Worm (Caenorhabditis elegans) whole organism, L2 larva: ENCODE data around the gene dod-19.
A peak's percentile ranks its signal among the peaks of the same experiment; 100 is the strongest.

Experiments used
- C34F6.9 ChIP-seq: fragments of 150-350 bp; optimal IDR thresholded peaks from 2 replicates; lab custom pipeline; 2014; ENCODE audit warnings: missing biosample characterization, missing genetic modification characterization
- Y55F3AM.14 ChIP-seq: fragments of 200-800 bp; sonication (Bioruptor generic); optimal IDR thresholded peaks from 2 replicates; lab custom pipeline; 2018; ENCODE audit warnings: mild to moderate bottlenecking, missing genetic modification characterization, missing compliant biosample characterization
- ZK546.5 ChIP-seq: sonication (generic microtip); optimal IDR thresholded peaks from 2 replicates; lab custom pipeline; 2017; ENCODE audit warnings: missing biosample characterization, missing genetic modification characterization
- alr-1 ChIP-seq: fragments of 150-350 bp; optimal IDR thresholded peaks from 2 replicates; lab custom pipeline; 2014; ENCODE audit warnings: missing biosample characterization, missing genetic modification characterization
- aly-2 ChIP-seq: fragments of 150-350 bp; optimal IDR thresholded peaks from 2 replicates; lab custom pipeline; 2014; ENCODE audit warnings: missing biosample characterization, missing genetic modification characterization
- blmp-1 ChIP-seq: sonication (generic microtip); optimal IDR thresholded peaks from 2 replicates; lab custom pipeline; 2017; ENCODE audit warnings: missing genetic modification characterization, mild to moderate bottlenecking, missing compliant biosample characterization, antibody characterized with exemption, moderate library complexity; ENCODE audit not compliant: insufficient read depth
- ceh-16 ChIP-seq: fragments of 150-350 bp; optimal IDR thresholded peaks from 2 replicates; lab custom pipeline; 2014; ENCODE audit warnings: missing biosample characterization, missing genetic modification characterization
- ceh-82 ChIP-seq: fragments of 150-350 bp; optimal IDR thresholded peaks from 2 replicates; lab custom pipeline; 2014; ENCODE audit warnings: missing biosample characterization, missing genetic modification characterization
- egl-27 ChIP-seq: sonication (generic microtip); optimal IDR thresholded peaks from 3 replicates; lab custom pipeline; 2017; ENCODE audit warnings: missing biosample characterization, missing genetic modification reagents, missing genetic modification characterization
- elt-1 ChIP-seq: fragments of 150-350 bp; optimal IDR thresholded peaks from 2 replicates; lab custom pipeline; 2014; ENCODE audit warnings: missing biosample characterization, missing genetic modification characterization
- elt-3 ChIP-seq: sonication (generic microtip); optimal IDR thresholded peaks from 2 replicates; lab custom pipeline; 2017; ENCODE audit warnings: missing biosample characterization, missing genetic modification characterization
- fos-1 ChIP-seq: fragments of 150-350 bp; optimal IDR thresholded peaks from 2 replicates; lab custom pipeline; 2014; ENCODE audit warnings: missing biosample characterization, missing genetic modification characterization
- gmeb-1 ChIP-seq: fragments of 150-350 bp; optimal IDR thresholded peaks from 2 replicates; lab custom pipeline; 2014; ENCODE audit warnings: missing biosample characterization, missing genetic modification characterization
- lin-11 ChIP-seq: fragments of 150-350 bp; sonication (generic microtip); optimal IDR thresholded peaks from 2 replicates; lab custom pipeline; 2014; ENCODE audit warnings: missing biosample characterization, missing genetic modification characterization, inconsistent platforms, mixed read lengths
- lin-13 ChIP-seq: fragments of 150-350 bp; optimal IDR thresholded peaks from 2 replicates; lab custom pipeline; 2014; ENCODE audit warnings: missing biosample characterization, missing genetic modification reagents, missing genetic modification characterization
- lin-39 ChIP-seq: fragments of 150-350 bp; optimal IDR thresholded peaks from 2 replicates; lab custom pipeline; 2014; ENCODE audit warnings: missing biosample characterization, missing genetic modification reagents, missing genetic modification characterization
- lsy-2 ChIP-seq, 2 experiments: fragments of 150-350 bp in 1 of 2; sonication (generic microtip) in 1 of 2; optimal IDR thresholded peaks; 2 replicates each; lab custom pipeline; 2014 to 2017; ENCODE audit warnings: missing biosample characterization in 2 of 2, missing genetic modification characterization in 2 of 2
- mab-5 ChIP-seq: fragments of 150-350 bp; optimal IDR thresholded peaks from 2 replicates; lab custom pipeline; 2014; ENCODE audit warnings: missing biosample characterization, missing genetic modification characterization
- mbf-1 ChIP-seq: sonication (generic microtip); optimal IDR thresholded peaks from 2 replicates; lab custom pipeline; 2017; ENCODE audit warnings: missing biosample characterization, missing genetic modification characterization
- nhr-11 ChIP-seq: fragments of 150-350 bp; optimal IDR thresholded peaks from 2 replicates; lab custom pipeline; 2014; ENCODE audit warnings: missing biosample characterization, missing genetic modification characterization
- nhr-12 ChIP-seq: fragments of 150-350 bp; optimal IDR thresholded peaks from 2 replicates; lab custom pipeline; 2014; ENCODE audit warnings: missing biosample characterization, missing genetic modification characterization
- nhr-23 ChIP-seq: fragments of 150-350 bp; optimal IDR thresholded peaks from 2 replicates; lab custom pipeline; 2014; ENCODE audit warnings: missing biosample characterization, missing genetic modification reagents, missing genetic modification characterization
- nhr-237 ChIP-seq: fragments of 150-350 bp; optimal IDR thresholded peaks from 2 replicates; lab custom pipeline; 2014; ENCODE audit warnings: missing biosample characterization, missing genetic modification characterization
- nhr-25 ChIP-seq: fragments of 150-350 bp; sonication (generic microtip); optimal IDR thresholded peaks from 3 replicates; lab custom pipeline; 2014; ENCODE audit warnings: missing biosample characterization, missing genetic modification characterization
- nhr-6 ChIP-seq: fragments of 150-350 bp; optimal IDR thresholded peaks from 2 replicates; lab custom pipeline; 2014; ENCODE audit warnings: missing biosample characterization, missing genetic modification characterization
- nhr-77 ChIP-seq: fragments of 150-350 bp; optimal IDR thresholded peaks from 2 replicates; lab custom pipeline; 2014; ENCODE audit warnings: missing biosample characterization, missing genetic modification characterization
- peb-1 ChIP-seq: fragments of 150-350 bp; optimal IDR thresholded peaks from 2 replicates; lab custom pipeline; 2014; ENCODE audit warnings: missing biosample characterization, missing genetic modification characterization
- sem-4 ChIP-seq: fragments of 150-350 bp; optimal IDR thresholded peaks from 2 replicates; lab custom pipeline; 2014; ENCODE audit warnings: missing biosample characterization, missing genetic modification reagents, missing genetic modification characterization
- sma-3 ChIP-seq: sonication (generic microtip); optimal IDR thresholded peaks from 2 replicates; lab custom pipeline; 2016; ENCODE audit warnings: missing genetic modification reagents, missing genetic modification characterization, missing compliant biosample characterization
- snpc-4 ChIP-seq: fragments of 150-350 bp; optimal IDR thresholded peaks from 2 replicates; lab custom pipeline; 2014; ENCODE audit warnings: missing biosample characterization, missing genetic modification characterization
- unc-39 ChIP-seq: fragments of 150-350 bp; optimal IDR thresholded peaks from 2 replicates; lab custom pipeline; 2014; ENCODE audit warnings: missing biosample characterization, missing genetic modification characterization
- ztf-4 ChIP-seq: fragments of 150-350 bp; optimal IDR thresholded peaks from 2 replicates; lab custom pipeline; 2014; ENCODE audit warnings: missing biosample characterization, missing genetic modification characterization

Gene dod-19

ce11 chrV:433898-434297, 19.3 kb upstream of the dod-19 start, which contains the start of gene B0554.2:
Gene B0554.2 (plus strand): TSS chrV:434198.
- TF ChIP-seq nhr-23 (tag; lab: Kevin White, UChicago) (no peak), nhr-11 (tag; lab: Kevin White, UChicago) (no peak), peb-1 (tag; lab: Kevin White, UChicago) (no peak), elt-3 (tag; lab: Kevin White, UChicago) (no peak), lin-11 (tag; lab: Kevin White, UChicago) (no peak), mbf-1 (tag; lab: Kevin White, UChicago) (no peak)

ce11 chrV:432991-433390, 18.4 kb upstream of the dod-19 start:
- no peak for TF ChIP-seq peb-1 (tag; lab: Kevin White, UChicago)
- TF ChIP-seq snpc-4 (tag; lab: Kevin White, UChicago) = no peak
- TF ChIP-seq blmp-1 (tag; lab: Kevin White, UChicago) = no peak
- no peak for TF ChIP-seq aly-2 (tag; lab: Kevin White, UChicago)
- no peak for TF ChIP-seq lin-39 (tag; lab: Kevin White, UChicago)
- TF ChIP-seq elt-1 (tag; lab: Kevin White, UChicago) = no peak
- TF ChIP-seq sma-3 = no peak
- no peak for TF ChIP-seq lin-11 (tag; lab: Kevin White, UChicago)
- no peak for TF ChIP-seq egl-27 (tag; lab: Kevin White, UChicago)
- no peak for TF ChIP-seq lsy-2 (tag; optimal IDR thresholded peaks at IDR 0.05; lab: Kevin White, UChicago)
- TF ChIP-seq unc-39 = no peak
- TF ChIP-seq C34F6.9 = no peak
- TF ChIP-seq ceh-82 (tag; lab: Kevin White, UChicago) = no peak
- TF ChIP-seq Y55F3AM.14 (GFP tag; lab: Kevin White, UChicago) = no peak
- TF ChIP-seq ZK546.5 = no peak
- no peak for TF ChIP-seq ztf-4 (tag; lab: Kevin White, UChicago)
- no peak for TF ChIP-seq nhr-23 (tag; lab: Kevin White, UChicago)

ce11 chrV:428844-429243, 14.3 kb upstream of the dod-19 start, which contains the start of gene B0554.4:
Gene B0554.4 (plus strand): TSS chrV:429144.
- no peak for TF ChIP-seq mab-5 (tag; lab: Kevin White, UChicago)
- no peak for TF ChIP-seq gmeb-1 (tag; lab: Kevin White, UChicago)
- no peak for TF ChIP-seq lsy-2 (tag; optimal IDR thresholded peaks at IDR 0.05; lab: Kevin White, UChicago)

ce11 chrV:424140-424539, 9.6 kb upstream of the dod-19 start, which contains the start of gene B0554.5:
Gene B0554.5 (plus strand): TSS chrV:424440.
- TF ChIP-seq sem-4 (tag; lab: Kevin White, UChicago) (no peak), lin-11 (tag; lab: Kevin White, UChicago) (no peak), nhr-11 (tag; lab: Kevin White, UChicago) (no peak), elt-3 (tag; lab: Kevin White, UChicago) (no peak), nhr-12 (no peak), peb-1 (tag; lab: Kevin White, UChicago) (no peak), elt-1 (tag; lab: Kevin White, UChicago) (no peak), blmp-1 (tag; lab: Kevin White, UChicago) (no peak), nhr-77 (tag; lab: Kevin White, UChicago) (no peak)
- TF ChIP-seq, all 48 proteins: peak for 0

ce11 chrV:422133-422532, 7.6 kb upstream of the dod-19 start, which contains the start of gene dod-20:
Gene dod-20 (plus strand): TSS chrV:422433.
- TF ChIP-seq fos-1 (tag; lab: Kevin White, UChicago) = peak; percentile 17
- no peak for TF ChIP-seq ZK546.5

ce11 chrV:418432-418831, 3.9 kb upstream of the dod-19 start, which contains the start of gene Y39D8A.1:
Gene Y39D8A.1 (plus strand): TSS chrV:418732.
- TF ChIP-seq fos-1 (tag; lab: Kevin White, UChicago) = no peak
- no peak for TF ChIP-seq ceh-16
- TF ChIP-seq lin-11 (tag; lab: Kevin White, UChicago) = no peak
- TF ChIP-seq nhr-23 (tag; lab: Kevin White, UChicago) = no peak
- TF ChIP-seq nhr-25 (tag; lab: Kevin White, UChicago) = no peak
- no peak for TF ChIP-seq lin-39 (tag; lab: Kevin White, UChicago)
- no peak for TF ChIP-seq alr-1 (tag; lab: Kevin White, UChicago)
- no peak for TF ChIP-seq lsy-2 (tag; optimal IDR thresholded peaks at IDR 0.05; lab: Kevin White, UChicago)
- no peak for TF ChIP-seq nhr-77 (tag; lab: Kevin White, UChicago)
- no peak for TF ChIP-seq elt-1 (tag; lab: Kevin White, UChicago)
- no peak for TF ChIP-seq lin-13 (GFP tag; lab: Kevin White, UChicago)
- TF ChIP-seq nhr-6 = no peak
- TF ChIP-seq ZK546.5 = no peak
- TF ChIP-seq nhr-237 (tag; lab: Kevin White, UChicago) = no peak
- TF ChIP-seq nhr-12 = no peak
